Worm (Caenorhabditis elegans) whole organism, midembryonic: Measurements from ENCODE around the gene C07A4.2.

Experiments used
- T22C8.4 ChIP-seq: fragments of 200-800 bp; sonication (Bioruptor generic); IDR thresholded peaks from 2 replicates; pipeline ENCODE4 v1.3.6; 2022; ENCODE audit warnings: missing genetic modification characterization, missing compliant biosample characterization
- flt-1 ChIP-seq: fragments of 200-800 bp; sonication (Bioruptor generic); IDR thresholded peaks from 2 replicates; pipeline ENCODE4 v1.3.6; 2022; ENCODE audit warnings: missing genetic modification characterization, missing compliant biosample characterization
- klf-2 ChIP-seq: fragments of 200-800 bp; sonication (Bioruptor generic); conservative IDR thresholded peaks from 2 replicates; pipeline ENCODE4 v1.3.6; 2022; ENCODE audit warnings: missing genetic modification reagents, missing genetic modification characterization, missing compliant biosample characterization
- tab-1 ChIP-seq: fragments of 200-800 bp; sonication (Bioruptor generic); IDR thresholded peaks from 2 replicates; pipeline ENCODE4 v1.3.6; 2022; ENCODE audit warnings: missing genetic modification characterization, missing compliant biosample characterization
- ztf-29 ChIP-seq: fragments of 200-800 bp; sonication (Bioruptor generic); IDR thresholded peaks from 2 replicates; pipeline ENCODE4 v1.3.6; 2022; ENCODE audit warnings: missing genetic modification reagents, missing genetic modification characterization, missing compliant biosample characterization

DNA sequence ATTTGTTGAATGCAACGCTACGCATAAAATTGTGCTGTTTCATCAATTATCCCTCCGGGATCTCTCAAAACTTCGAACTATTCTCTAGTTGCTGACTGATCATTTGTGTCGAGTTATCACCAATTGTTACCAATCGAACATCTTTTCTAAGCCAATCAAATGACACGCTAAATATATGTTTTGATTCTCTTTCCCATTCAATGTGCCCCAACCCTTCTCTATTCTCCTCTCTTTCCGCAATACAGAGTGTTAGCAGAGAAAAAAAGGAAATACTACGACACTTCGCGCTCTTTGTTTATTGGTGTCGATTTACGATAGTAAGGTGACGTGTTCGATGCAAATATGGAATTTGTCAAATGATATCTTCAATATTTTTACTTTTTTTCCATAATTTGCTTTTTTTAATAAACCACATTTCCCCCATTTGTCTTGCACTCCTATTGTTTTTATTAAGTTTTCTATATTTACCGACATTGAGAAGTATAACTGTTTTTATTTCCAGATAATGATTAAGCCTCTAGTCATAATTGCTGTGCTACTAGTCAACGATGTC is 25.3 kb downstream of the C07A4.2 start, which contains the start of gene nucb-1:
- no peak for TF ChIP-seq ztf-29 (GFP tag; lab: Robert Waterston, UW)
- no peak for TF ChIP-seq T22C8.4 (GFP tag; lab: Robert Waterston, UW)
- no peak for TF ChIP-seq klf-2
- TF ChIP-seq flt-1 (GFP tag; lab: Robert Waterston, UW) = no peak
- no peak for TF ChIP-seq tab-1 (GFP tag; lab: Robert Waterston, UW)
